Worm (Caenorhabditis elegans) whole organism, L1 larva: ENCODE results near the gene sdz-20.

Source experiments
- C34B4.2 ChIP-seq: sonication (generic microtip); optimal IDR thresholded peaks from 2 replicates; lab custom pipeline; 2017; ENCODE audit warnings: mild to moderate bottlenecking, missing genetic modification characterization, missing compliant biosample characterization
- F16B12.6 ChIP-seq: fragments of 150-350 bp; optimal IDR thresholded peaks from 2 replicates; lab custom pipeline; 2014; ENCODE audit warnings: missing biosample characterization, missing genetic modification characterization
- aha-1 ChIP-seq: fragments of 150-350 bp; optimal IDR thresholded peaks from 2 replicates; lab custom pipeline; 2014; ENCODE audit warnings: missing biosample characterization, missing genetic modification characterization
- alr-1 ChIP-seq: fragments of 200-800 bp; sonication (Bioruptor generic); optimal IDR thresholded peaks from 2 replicates; lab custom pipeline; 2018; ENCODE audit warnings: borderline replicate concordance, mild to moderate bottlenecking, missing genetic modification characterization, missing compliant biosample characterization
- aly-2 ChIP-seq: fragments of 150-350 bp; optimal IDR thresholded peaks from 2 replicates; lab custom pipeline; 2014; ENCODE audit warnings: missing biosample characterization, missing genetic modification characterization
- ama-1 ChIP-seq: fragments of 150-350 bp; optimal IDR thresholded peaks from 2 replicates; lab custom pipeline; 2014
- blmp-1 ChIP-seq: fragments of 150-350 bp; optimal IDR thresholded peaks from 2 replicates; lab custom pipeline; 2014; ENCODE audit warnings: missing biosample characterization, missing genetic modification characterization
- ceh-63 ChIP-seq: fragments of 200-800 bp; sonication (Bioruptor generic); optimal IDR thresholded peaks from 2 replicates; lab custom pipeline; 2018; ENCODE audit warnings: mild to moderate bottlenecking, missing genetic modification characterization, missing compliant biosample characterization
- ceh-8 ChIP-seq: fragments of 200-800 bp; sonication (Bioruptor generic); optimal IDR thresholded peaks from 2 replicates; lab custom pipeline; 2018; ENCODE audit warnings: mild to moderate bottlenecking, missing genetic modification characterization, moderate library complexity, missing compliant biosample characterization
- ceh-90 ChIP-seq: sonication (generic microtip); optimal IDR thresholded peaks from 2 replicates; lab custom pipeline; 2016; ENCODE audit warnings: missing genetic modification characterization, missing compliant biosample characterization
- ces-1 ChIP-seq: fragments of 150-350 bp; optimal IDR thresholded peaks from 2 replicates; lab custom pipeline; 2014; ENCODE audit warnings: missing biosample characterization, missing genetic modification reagents, missing genetic modification characterization
- dsc-1 ChIP-seq: sonication (generic microtip); optimal IDR thresholded peaks from 2 replicates; lab custom pipeline; 2016; ENCODE audit warnings: mild to moderate bottlenecking, missing genetic modification characterization, missing compliant biosample characterization
- efl-3 ChIP-seq: fragments of 200-800 bp; sonication (Bioruptor generic); optimal IDR thresholded peaks from 2 replicates; lab custom pipeline; 2018; ENCODE audit warnings: mild to moderate bottlenecking, missing genetic modification characterization, missing compliant biosample characterization
- egl-27 ChIP-seq, 2 experiments: fragments of 150-350 bp in 1 of 2; sonication (generic microtip); optimal IDR thresholded peaks; 3 replicates each; lab custom pipeline; 2017 to 2018; ENCODE audit warnings: missing biosample characterization in 2 of 2, missing genetic modification characterization in 2 of 2, missing genetic modification reagents in 2 of 2
- elt-3 ChIP-seq, 6 experiments: fragments of 150-350 bp in 1 of 6; sonication (generic microtip); optimal IDR thresholded peaks; 2 replicates each; lab custom pipeline; 2017 to 2018; ENCODE audit warnings: missing biosample characterization in 6 of 6, missing genetic modification characterization in 6 of 6, inconsistent platforms in 1 of 6
- fkh-10 ChIP-seq: sonication (generic microtip); optimal IDR thresholded peaks from 2 replicates; lab custom pipeline; 2017; ENCODE audit warnings: missing biosample characterization, missing genetic modification reagents, missing genetic modification characterization
- fkh-8 ChIP-seq: sonication (generic microtip); optimal IDR thresholded peaks from 2 replicates; lab custom pipeline; 2016; ENCODE audit warnings: mild to moderate bottlenecking, missing genetic modification characterization, missing compliant biosample characterization
- grh-1 ChIP-seq: fragments of 200-800 bp; sonication (Bioruptor generic); IDR thresholded peaks from 2 replicates; pipeline ENCODE4 v1.3.6; 2022; ENCODE audit warnings: missing genetic modification reagents, missing genetic modification characterization, missing compliant biosample characterization
- hlh-4 ChIP-seq: sonication (generic microtip); optimal IDR thresholded peaks from 2 replicates; lab custom pipeline; 2016; ENCODE audit warnings: mild to moderate bottlenecking, missing genetic modification characterization, missing compliant biosample characterization
- hpl-2 ChIP-seq: fragments of 150-350 bp; optimal IDR thresholded peaks from 2 replicates; lab custom pipeline; 2014; ENCODE audit warnings: missing biosample characterization, missing genetic modification reagents, missing genetic modification characterization
- irx-1 ChIP-seq: sonication (generic microtip); optimal IDR thresholded peaks from 2 replicates; lab custom pipeline; 2016; ENCODE audit warnings: missing genetic modification characterization, missing compliant biosample characterization
- isw-1 ChIP-seq: fragments of 200-800 bp; sonication (Bioruptor generic); IDR thresholded peaks from 2 replicates; pipeline ENCODE4 v1.3.6; 2022; ENCODE audit warnings: missing genetic modification characterization, missing compliant biosample characterization
- jun-1 ChIP-seq: fragments of 150-350 bp; optimal IDR thresholded peaks from 2 replicates; lab custom pipeline; 2014; ENCODE audit warnings: missing biosample characterization, missing genetic modification reagents, missing genetic modification characterization
- lin-13 ChIP-seq: fragments of 150-350 bp; optimal IDR thresholded peaks from 2 replicates; lab custom pipeline; 2014; ENCODE audit warnings: missing biosample characterization, missing genetic modification reagents, missing genetic modification characterization
- lin-14 ChIP-seq: fragments of 200-800 bp; sonication (Bioruptor generic); optimal IDR thresholded peaks from 2 replicates; lab custom pipeline; 2018; ENCODE audit warnings: mild to moderate bottlenecking, missing genetic modification characterization, moderate library complexity, missing compliant biosample characterization
- lin-15B ChIP-seq: fragments of 150-350 bp; sonication (generic microtip); optimal IDR thresholded peaks from 3 replicates; lab custom pipeline; 2014; ENCODE audit warnings: missing biosample characterization, missing genetic modification characterization
- lin-35 ChIP-seq, 2 experiments: fragments of 150-350 bp; optimal IDR thresholded peaks; 2 replicates each; lab custom pipeline; 2014; ENCODE audit warnings: missing biosample characterization in 2 of 2, missing genetic modification characterization in 2 of 2, missing genetic modification reagents in 2 of 2
- lsy-2 ChIP-seq, 2 experiments: fragments of 150-350 bp; optimal IDR thresholded peaks; 2 replicates each; lab custom pipeline; 2014; ENCODE audit warnings: missing biosample characterization in 2 of 2, missing genetic modification characterization in 2 of 2
- mab-9 ChIP-seq: fragments of 200-800 bp; sonication (Bioruptor generic); IDR thresholded peaks from 2 replicates; pipeline ENCODE4 v1.3.6; 2022; ENCODE audit warnings: missing genetic modification reagents, missing genetic modification characterization, missing compliant biosample characterization
- mef-2 ChIP-seq: fragments of 150-350 bp; optimal IDR thresholded peaks from 2 replicates; lab custom pipeline; 2014; ENCODE audit warnings: missing biosample characterization, missing genetic modification characterization
- nhr-11 ChIP-seq: fragments of 150-350 bp; optimal IDR thresholded peaks from 2 replicates; lab custom pipeline; 2014; ENCODE audit warnings: missing biosample characterization, missing genetic modification characterization
- nhr-12 ChIP-seq: sonication (generic microtip); optimal IDR thresholded peaks from 2 replicates; lab custom pipeline; 2017; ENCODE audit warnings: missing biosample characterization, missing genetic modification characterization
- nhr-28 ChIP-seq: fragments of 150-350 bp; optimal IDR thresholded peaks from 2 replicates; lab custom pipeline; 2014; ENCODE audit warnings: missing biosample characterization, missing genetic modification characterization
- nhr-47 ChIP-seq: sonication (generic microtip); optimal IDR thresholded peaks from 2 replicates; lab custom pipeline; 2016; ENCODE audit warnings: mild to moderate bottlenecking, missing genetic modification characterization, moderate library complexity, missing compliant biosample characterization
- nhr-77 ChIP-seq: fragments of 150-350 bp; optimal IDR thresholded peaks from 2 replicates; lab custom pipeline; 2014; ENCODE audit warnings: missing biosample characterization, missing genetic modification characterization
- nhr-84 ChIP-seq: sonication (generic microtip); optimal IDR thresholded peaks from 2 replicates; lab custom pipeline; 2017; ENCODE audit warnings: missing biosample characterization, missing genetic modification characterization
- nhr-90 ChIP-seq: sonication (generic microtip); optimal IDR thresholded peaks from 2 replicates; lab custom pipeline; 2016; ENCODE audit warnings: mild to moderate bottlenecking, missing genetic modification characterization, missing compliant biosample characterization; ENCODE audit not compliant: poor library complexity
- pag-3 ChIP-seq: sonication (generic microtip); optimal IDR thresholded peaks from 2 replicates; lab custom pipeline; 2017; ENCODE audit warnings: missing genetic modification characterization, mild to moderate bottlenecking, missing compliant biosample characterization, antibody characterized with exemption, borderline replicate concordance; ENCODE audit not compliant: insufficient read depth
- pqm-1 ChIP-seq: sonication (generic microtip); optimal IDR thresholded peaks from 3 replicates; lab custom pipeline; 2017; ENCODE audit warnings: missing biosample characterization, missing genetic modification characterization
- rnt-1 ChIP-seq: sonication (generic microtip); optimal IDR thresholded peaks from 2 replicates; lab custom pipeline; 2016; ENCODE audit warnings: mild to moderate bottlenecking, missing genetic modification characterization, moderate library complexity, missing compliant biosample characterization
- snpc-4 ChIP-seq: fragments of 150-350 bp; optimal IDR thresholded peaks from 2 replicates; lab custom pipeline; 2014; ENCODE audit warnings: missing biosample characterization, missing genetic modification characterization
- snu-23 ChIP-seq: sonication (generic microtip); optimal IDR thresholded peaks from 2 replicates; lab custom pipeline; 2016; ENCODE audit warnings: missing genetic modification characterization, missing compliant biosample characterization
- sox-4 ChIP-seq: sonication (generic microtip); optimal IDR thresholded peaks from 2 replicates; lab custom pipeline; 2016; ENCODE audit warnings: missing genetic modification characterization, missing compliant biosample characterization
- sup-37 ChIP-seq: fragments of 200-800 bp; sonication (Bioruptor generic); optimal IDR thresholded peaks from 2 replicates; lab custom pipeline; 2018; ENCODE audit warnings: mild to moderate bottlenecking, missing genetic modification characterization, missing compliant biosample characterization
- swsn-7 ChIP-seq: sonication (generic microtip); optimal IDR thresholded peaks from 2 replicates; lab custom pipeline; 2016; ENCODE audit warnings: missing genetic modification characterization, missing compliant biosample characterization
- unc-62 ChIP-seq: fragments of 150-350 bp; optimal IDR thresholded peaks from 2 replicates; lab custom pipeline; 2014; ENCODE audit warnings: missing biosample characterization, missing genetic modification reagents, missing genetic modification characterization
- vab-15 ChIP-seq: sonication (generic microtip); optimal IDR thresholded peaks from 2 replicates; lab custom pipeline; 2017; ENCODE audit warnings: missing genotype, mild to moderate bottlenecking, missing genetic modification characterization, missing compliant biosample characterization
- xbp-1 ChIP-seq: sonication (generic microtip); optimal IDR thresholded peaks from 2 replicates; lab custom pipeline; 2016; ENCODE audit warnings: missing genetic modification characterization, missing compliant biosample characterization
- zag-1 ChIP-seq: fragments of 150-350 bp; optimal IDR thresholded peaks from 2 replicates; lab custom pipeline; 2014; ENCODE audit warnings: missing biosample characterization, missing genetic modification characterization
- zip-4 ChIP-seq: fragments of 200-800 bp; sonication (Bioruptor generic); optimal IDR thresholded peaks from 2 replicates; lab custom pipeline; 2018; ENCODE audit warnings: mild to moderate bottlenecking, missing genetic modification characterization, moderate library complexity, missing compliant biosample characterization

The sdz-20 gene

DNA sequence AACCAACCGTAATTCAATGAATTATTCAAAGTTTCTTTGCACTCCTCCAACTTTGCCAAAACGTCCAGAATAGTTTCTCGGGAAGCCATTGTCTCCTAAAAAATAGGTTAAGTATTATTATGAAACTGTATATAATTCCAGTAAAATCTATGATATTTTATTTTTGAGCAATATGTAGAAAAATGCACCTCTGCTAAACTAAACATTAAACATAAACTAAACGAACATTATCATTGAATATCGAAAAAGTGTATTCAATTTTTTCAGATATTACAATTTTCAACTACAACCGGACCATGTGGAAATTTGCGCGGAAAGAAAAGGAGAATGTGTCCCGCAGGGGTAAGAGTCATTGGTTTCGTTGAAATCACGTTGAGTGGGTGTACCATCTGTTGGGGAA lies 5.8 kb downstream of the sdz-20 start, which contains the start of gene F53A2.3:
Gene F53A2.3, minus strand, starts transcription at position 101 of the 400 bp plus-strand sequence.
- TF ChIP-seq lsy-2 (tag; optimal IDR thresholded peaks at IDR 0.05; lab: Kevin White, UChicago) = no peak
- no peak for TF ChIP-seq mef-2 (tag; lab: Kevin White, UChicago)
- no peak for TF ChIP-seq pqm-1 (tag; lab: Kevin White, UChicago)
- no peak for TF ChIP-seq unc-62 (GFP tag; lab: Kevin White, UChicago)
- no peak for TF ChIP-seq nhr-77
- no peak for TF ChIP-seq ces-1 (GFP tag; lab: Kevin White, UChicago)
- no peak for TF ChIP-seq nhr-28
- TF ChIP-seq aly-2 (tag; lab: Kevin White, UChicago) = no peak
- no peak for TF ChIP-seq xbp-1 (tag; lab: Kevin White, UChicago)
- no peak for TF ChIP-seq elt-3 (tag; optimal IDR thresholded peaks at IDR 0.05; lab: Kevin White, UChicago)
- TF ChIP-seq nhr-84 (tag; lab: Kevin White, UChicago) = no peak
- no peak for TF ChIP-seq aha-1 (tag; lab: Kevin White, UChicago)
- no peak for TF ChIP-seq nhr-90
- no peak for TF ChIP-seq sox-4 (tag; lab: Kevin White, UChicago)
- TF ChIP-seq egl-27 (tag; optimal IDR thresholded peaks at IDR 0.05; lab: Kevin White, UChicago) = no peak
- TF ChIP-seq F16B12.6 (tag; lab: Kevin White, UChicago) = no peak
- no peak for TF ChIP-seq lin-35 (GFP tag; optimal IDR thresholded peaks at IDR 0.05; lab: Kevin White, UChicago)
- TF ChIP-seq hlh-4 = no peak
- no peak for TF ChIP-seq lin-14 (GFP tag; lab: Kevin White, UChicago)

DNA sequence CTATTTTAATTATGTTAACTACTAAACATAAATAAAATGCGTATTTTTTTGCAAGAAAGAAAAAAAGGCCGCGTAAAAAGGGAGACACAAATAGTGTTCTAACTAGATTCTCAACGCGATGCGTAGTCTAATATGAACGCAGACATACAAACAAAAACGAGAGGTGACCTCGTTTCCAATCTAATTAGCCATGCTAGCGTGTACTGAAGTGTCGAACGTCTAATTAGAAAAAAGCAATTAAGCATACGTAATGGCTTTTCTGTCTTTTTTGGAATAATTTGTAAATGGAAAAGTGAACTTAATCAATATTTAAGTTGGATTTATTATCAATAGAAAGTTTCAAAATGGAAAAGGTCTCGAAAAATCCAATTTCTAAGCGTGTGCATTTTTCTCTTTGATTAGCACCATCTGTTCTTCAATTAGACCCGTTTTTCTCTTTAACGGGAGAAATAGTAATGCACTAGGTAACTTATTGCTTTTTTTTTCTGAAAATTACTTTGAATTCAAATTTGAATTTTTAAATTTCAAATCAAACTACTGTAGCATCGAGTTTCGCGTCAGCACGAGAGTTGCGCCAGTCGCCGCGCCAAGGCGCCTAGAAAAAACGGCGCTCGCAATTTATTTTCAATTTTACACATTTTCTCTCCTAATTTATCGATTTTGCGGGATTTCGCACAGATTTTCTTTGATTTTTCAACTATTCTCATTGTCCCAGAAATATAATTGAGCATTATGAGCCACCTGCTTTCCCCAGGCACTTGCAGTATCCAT lies 6.8 kb downstream of the sdz-20 start:
- TF ChIP-seq ceh-63 (GFP tag; lab: Kevin White, UChicago) = no peak
- TF ChIP-seq mef-2 (tag; lab: Kevin White, UChicago) = no peak
- no peak for TF ChIP-seq nhr-11 (tag; lab: Kevin White, UChicago)
- TF ChIP-seq jun-1 (tag; lab: Kevin White, UChicago) = no peak
- no peak for TF ChIP-seq nhr-12 (tag; lab: Kevin White, UChicago)
- TF ChIP-seq grh-1 = no peak
- no peak for TF ChIP-seq fkh-8 (tag; lab: Kevin White, UChicago)
- TF ChIP-seq irx-1 (tag; lab: Kevin White, UChicago) = no peak
- TF ChIP-seq dsc-1 (tag; lab: Kevin White, UChicago) = peak; percentile 66
- no peak for TF ChIP-seq ama-1 (lab: Kevin White, UChicago)
- TF ChIP-seq egl-27 (tag; optimal IDR thresholded peaks at IDR 0.05; lab: Kevin White, UChicago) = no peak
- TF ChIP-seq hpl-2 = no peak
- TF ChIP-seq blmp-1 (tag; lab: Kevin White, UChicago) = peak; percentile 17
- no peak for TF ChIP-seq swsn-7
- no peak for TF ChIP-seq mab-9 (GFP tag; lab: Robert Waterston, UW)
- no peak for TF ChIP-seq pqm-1 (tag; lab: Kevin White, UChicago)
- no peak for TF ChIP-seq fkh-10 (GFP tag; lab: Kevin White, UChicago)
- TF ChIP-seq zip-4 (GFP tag; lab: Kevin White, UChicago) = no peak
- peak; percentile 55 to 80 for TF ChIP-seq lsy-2 (tag; optimal IDR thresholded peaks at IDR 0.05; lab: Kevin White, UChicago)
- peak; percentile 34 for TF ChIP-seq lin-13 (GFP tag; lab: Kevin White, UChicago)
- TF ChIP-seq alr-1 (tag; lab: Kevin White, UChicago) = no peak
- TF ChIP-seq aha-1 (tag; lab: Kevin White, UChicago) = no peak
- TF ChIP-seq zag-1 (tag; lab: Kevin White, UChicago) = no peak
- TF ChIP-seq ceh-90 = no peak
- TF ChIP-seq rnt-1 (tag; lab: Kevin White, UChicago) = peak; percentile 24
- no peak for TF ChIP-seq C34B4.2 (tag; lab: Kevin White, UChicago)
- TF ChIP-seq sup-37 (GFP tag; lab: Kevin White, UChicago) = no peak
- peak; percentile 65 to 83 for TF ChIP-seq lin-35 (GFP tag; optimal IDR thresholded peaks at IDR 0.05; lab: Kevin White, UChicago)
- no peak for TF ChIP-seq nhr-28
- no peak for TF ChIP-seq ceh-8 (GFP tag; lab: Kevin White, UChicago)
- TF ChIP-seq vab-15 = no peak
- peak; percentile 20 for TF ChIP-seq lin-15B
- TF ChIP-seq snu-23 (GFP tag; lab: Kevin White, UChicago) = peak; percentile 44
- no peak for TF ChIP-seq isw-1 (GFP tag; lab: Robert Waterston, UW)
- TF ChIP-seq nhr-47 = peak; percentile 35
- TF ChIP-seq efl-3 (GFP tag; lab: Kevin White, UChicago) = no peak
- TF ChIP-seq pag-3 (tag; lab: Kevin White, UChicago) = no peak
- no peak for TF ChIP-seq snpc-4 (tag; lab: Kevin White, UChicago)
